Fruit fly (Drosophila melanogaster) ovary, adult (tissue): Measurements from ENCODE around the gene dtn.

Experiments
- CG17801 ChIP-seq: fragments of 200-800 bp; optimal IDR thresholded peaks from 2 replicates; lab custom pipeline; 2019; ENCODE audit warnings: missing biosample characterization, mild to moderate bottlenecking, missing genetic modification characterization, moderate library complexity; ENCODE audit not compliant: partially characterized antibody

Gene dtn

dm6 chrX:6276590-6276989, 51.1 kb downstream of the dtn start, which contains the start of gene CG3566:
Gene CG3566, minus strand, starts transcription at chrX:6276724.
- no peak for TF ChIP-seq CG17801 (GFP tag; lab: Kevin White, UChicago)

- TF ChIP-seq CG17801 (GFP tag; lab: Kevin White, UChicago): peak; percentile 64
These were observed 53.6 kb downstream of the dtn start for dm6 chrX:6278879-6279628.

- TF ChIP-seq CG17801 (GFP tag; lab: Kevin White, UChicago): no peak
These were observed 54.2 kb downstream of the dtn start, which contains the start of gene Ubi-p5E for dm6 chrX:6279629-6280073. Gene Ubi-p5E, minus strand, starts transcription at chrX:6279647.

dm6 chrX:6283470-6283869, 58.0 kb downstream of the dtn start, which contains the start of gene CG11700:
Gene CG11700, minus strand, starts transcription at chrX:6283575.
- TF ChIP-seq CG17801 (GFP tag; lab: Kevin White, UChicago): peak; percentile 31
